Worm (Caenorhabditis elegans) whole organism, young adult: ENCODE results near the gene nrps-1.

Experiments
- F10E7.11 ChIP-seq: sonication (generic microtip); optimal IDR thresholded peaks from 2 replicates; lab custom pipeline; 2017; ENCODE audit warnings: mild to moderate bottlenecking, missing genetic modification characterization, moderate library complexity, missing compliant biosample characterization
- F23B12.7 ChIP-seq: sonication (generic microtip); optimal IDR thresholded peaks from 2 replicates; lab custom pipeline; 2017; ENCODE audit warnings: missing genetic modification characterization, mild to moderate bottlenecking, missing compliant biosample characterization, antibody characterized with exemption, moderate library complexity; ENCODE audit not compliant: insufficient read depth
- F33H1.4 ChIP-seq: fragments of 200-800 bp; sonication (Bioruptor generic); IDR thresholded peaks from 2 replicates; pipeline ENCODE4 v1.3.6; 2022; ENCODE audit warnings: missing genetic modification reagents, missing genetic modification characterization, missing compliant biosample characterization
- ZK185.1 ChIP-seq: sonication (generic microtip); optimal IDR thresholded peaks from 2 replicates; lab custom pipeline; 2016; ENCODE audit warnings: mild to moderate bottlenecking, missing genetic modification characterization, missing compliant biosample characterization; ENCODE audit not compliant: poor library complexity, severe bottlenecking
- akir-1 ChIP-seq: fragments of 200-800 bp; sonication (Bioruptor generic); optimal IDR thresholded peaks from 2 replicates; lab custom pipeline; 2018; ENCODE audit warnings: mild to moderate bottlenecking, missing genetic modification characterization, moderate library complexity, missing compliant biosample characterization
- ama-1 ChIP-seq, 3 experiments: fragments of 150-350 bp in 1 of 3; sonication (generic microtip) in 2 of 3; optimal IDR thresholded peaks; 2 replicates each; lab custom pipeline; 2014 to 2018; ENCODE audit warnings: missing biosample characterization in 2 of 3, missing genetic modification characterization in 2 of 3, missing genetic modification reagents in 2 of 3
- atf-7 ChIP-seq: sonication (generic microtip); optimal IDR thresholded peaks from 2 replicates; lab custom pipeline; 2017; ENCODE audit warnings: mild to moderate bottlenecking, missing genetic modification characterization, missing compliant biosample characterization
- cebp-1 ChIP-seq, 2 experiments: fragments of 200-800 bp in 1 of 2; sonication (Bioruptor generic) in 1 of 2; sonication (generic microtip) in 1 of 2; IDR thresholded peaks in 1 of 2; optimal IDR thresholded peaks in 1 of 2; 2 replicates each; pipeline versions ENCODE4 v1.3.6 to Lab custom; 2017 to 2022; ENCODE audit warnings: missing compliant biosample characterization in 2 of 2, missing genetic modification characterization in 2 of 2, mild to moderate bottlenecking in 1 of 2, missing genetic modification reagents in 1 of 2, moderate library complexity in 1 of 2
- ceh-100 ChIP-seq: fragments of 200-800 bp; sonication (Bioruptor generic); IDR thresholded peaks from 2 replicates; pipeline ENCODE4 v1.3.6; 2022; ENCODE audit warnings: missing genetic modification reagents, missing genetic modification characterization, missing compliant biosample characterization
- ceh-58 ChIP-seq: fragments of 200-800 bp; sonication (Bioruptor generic); IDR thresholded peaks from 2 replicates; pipeline ENCODE4 v1.3.6; 2022; ENCODE audit warnings: missing genetic modification characterization, missing compliant biosample characterization
- ceh-79 ChIP-seq: sonication (generic microtip); optimal IDR thresholded peaks from 2 replicates; lab custom pipeline; 2017; ENCODE audit warnings: mild to moderate bottlenecking, missing genetic modification characterization, missing compliant biosample characterization
- die-1 ChIP-seq: sonication (generic microtip); optimal IDR thresholded peaks from 2 replicates; lab custom pipeline; 2016; ENCODE audit warnings: missing genotype, mild to moderate bottlenecking, missing genetic modification characterization, missing compliant biosample characterization
- dpl-1 ChIP-seq: fragments of 150-350 bp; optimal IDR thresholded peaks from 2 replicates; lab custom pipeline; 2014; ENCODE audit warnings: missing biosample characterization, missing genetic modification reagents, missing genetic modification characterization
- efl-1 ChIP-seq: fragments of 150-350 bp; optimal IDR thresholded peaks from 2 replicates; lab custom pipeline; 2014; ENCODE audit warnings: missing biosample characterization, missing genetic modification reagents, missing genetic modification characterization
- ets-4 ChIP-seq: fragments of 200-800 bp; sonication (Bioruptor generic); optimal IDR thresholded peaks from 2 replicates; lab custom pipeline; 2018; ENCODE audit warnings: mild to moderate bottlenecking, missing genetic modification characterization, missing compliant biosample characterization
- gei-17 ChIP-seq: fragments of 200-800 bp; sonication (Bioruptor generic); optimal IDR thresholded peaks from 2 replicates; lab custom pipeline; 2018; ENCODE audit warnings: mild to moderate bottlenecking, missing genetic modification characterization, missing compliant biosample characterization
- hrde-1 ChIP-seq: sonication (generic microtip); optimal IDR thresholded peaks from 2 replicates; lab custom pipeline; 2016; ENCODE audit warnings: missing genetic modification characterization, mild to moderate bottlenecking, missing compliant biosample characterization, moderate library complexity, missing genotype, missing genetic modification reagents, borderline replicate concordance
- mcd-1 ChIP-seq: fragments of 200-800 bp; sonication (Bioruptor generic); IDR thresholded peaks from 2 replicates; pipeline ENCODE4 v1.3.6; 2022; ENCODE audit warnings: missing genetic modification reagents, missing genetic modification characterization, missing compliant biosample characterization
- mes-4 ChIP-seq: sonication (generic microtip); optimal IDR thresholded peaks from 2 replicates; lab custom pipeline; 2016; ENCODE audit warnings: missing genotype, missing genetic modification characterization, missing compliant biosample characterization
- nfyb-1 ChIP-seq: fragments of 200-800 bp; sonication (Bioruptor generic); IDR thresholded peaks from 2 replicates; pipeline ENCODE4 v1.3.6; 2022; ENCODE audit warnings: missing genetic modification reagents, missing genetic modification characterization, missing compliant biosample characterization
- nhr-27 ChIP-seq: fragments of 200-800 bp; sonication (Bioruptor generic); optimal IDR thresholded peaks from 2 replicates; lab custom pipeline; 2018; ENCODE audit warnings: mild to moderate bottlenecking, missing genetic modification characterization, moderate library complexity, missing compliant biosample characterization
- rcor-1 ChIP-seq: fragments of 200-800 bp; sonication (Bioruptor generic); IDR thresholded peaks from 2 replicates; pipeline ENCODE4 v1.3.6; 2022; ENCODE audit warnings: missing genetic modification reagents, missing genetic modification characterization, missing compliant biosample characterization
- sdz-38 ChIP-seq: sonication (generic microtip); optimal IDR thresholded peaks from 2 replicates; lab custom pipeline; 2016; ENCODE audit warnings: missing genotype, missing genetic modification characterization, missing compliant biosample characterization
- snpc-1.3 ChIP-seq: sonication (generic microtip); optimal IDR thresholded peaks from 2 replicates; lab custom pipeline; 2017; ENCODE audit warnings: missing genetic modification characterization, mild to moderate bottlenecking, missing compliant biosample characterization, antibody characterized with exemption, moderate library complexity, missing genotype, missing genetic modification reagents; ENCODE audit not compliant: insufficient read depth
- snpc-3.4 ChIP-seq: sonication (generic microtip); optimal IDR thresholded peaks from 2 replicates; lab custom pipeline; 2017; ENCODE audit warnings: missing genetic modification characterization, mild to moderate bottlenecking, missing compliant biosample characterization, antibody characterized with exemption, moderate library complexity, missing genotype, missing genetic modification reagents
- tbp1 ChIP-seq: fragments of 200-800 bp; sonication (Bioruptor generic); optimal IDR thresholded peaks from 2 replicates; lab custom pipeline; 2018; ENCODE audit warnings: mild to moderate bottlenecking, missing genetic modification characterization, missing compliant biosample characterization
- zfh-2 ChIP-seq: fragments of 200-800 bp; sonication (Bioruptor generic); conservative IDR thresholded peaks from 2 replicates; pipeline ENCODE4 v1.3.6; 2022; ENCODE audit warnings: missing genetic modification reagents, missing genetic modification characterization, missing compliant biosample characterization
- ztf-28 ChIP-seq: fragments of 200-800 bp; sonication (Bioruptor generic); IDR thresholded peaks from 2 replicates; pipeline ENCODE4 v1.3.6; 2022; ENCODE audit warnings: missing genetic modification reagents, missing genetic modification characterization, missing compliant biosample characterization

The nrps-1 gene

ce11 chrIII:11581372-11581771 is 46.9 kb downstream of the nrps-1 start, which contains the start of the genes Y66D12A.6 and ceh-92 (continued):
- TF ChIP-seq F23B12.7 (tag; lab: Kevin White, UChicago): peak; percentile 5
- no peak for TF ChIP-seq mes-4 (tag; lab: Kevin White, UChicago)
- TF ChIP-seq snpc-3.4 (tag; lab: Kevin White, UChicago): peak; percentile 1
- TF ChIP-seq efl-1 (GFP tag; lab: Kevin White, UChicago): peak; percentile 50
- TF ChIP-seq mcd-1 (GFP tag; lab: Robert Waterston, UW): peak; percentile 49; the same call in 1 of the 2 replicates
- no peak for TF ChIP-seq ceh-79 (tag; lab: Kevin White, UChicago)
- TF ChIP-seq dpl-1 (GFP tag; lab: Kevin White, UChicago): peak; percentile 25
- TF ChIP-seq, all 124 proteins: peak for 16

- TF ChIP-seq nfyb-1 (GFP tag; lab: Robert Waterston, UW): peak; percentile 64; the same call in 1 of the 2 replicates
- TF ChIP-seq hrde-1 (tag; lab: Kevin White, UChicago): no peak
Observed at ce11 chrIII:11582569-11582968, 48.1 kb downstream of the nrps-1 start.

ce11 chrIII:11588911-11589310 is 54.4 kb downstream of the nrps-1 start, which contains the start of gene Y66D12A.3:
Y66D12A.3 (plus strand) TSS chrIII:11589211.
- TF ChIP-seq die-1 (tag; lab: Kevin White, UChicago) (no peak), cebp-1 (GFP tag; IDR thresholded peaks at IDR 0.05; lab: Robert Waterston, UW) (no peak), cebp-1 (tag; optimal IDR thresholded peaks at IDR 0.05; lab: Kevin White, UChicago) (no peak), atf-7 (tag; lab: Kevin White, UChicago) (no peak), sdz-38 (tag; lab: Kevin White, UChicago) (no peak), ZK185.1 (tag; lab: Kevin White, UChicago) (no peak), efl-1 (GFP tag; lab: Kevin White, UChicago) (no peak), nfyb-1 (GFP tag; lab: Robert Waterston, UW) (no peak), ztf-28 (GFP tag; lab: Robert Waterston, UW) (no peak), ets-4 (GFP tag; lab: Kevin White, UChicago) (no peak), snpc-1.3 (tag; lab: Kevin White, UChicago) (no peak), mes-4 (tag; lab: Kevin White, UChicago) (no peak), gei-17 (GFP tag; lab: Kevin White, UChicago) (no peak), akir-1 (GFP tag; lab: Kevin White, UChicago) (no peak), ceh-58 (GFP tag; lab: Robert Waterston, UW) (no peak), F33H1.4 (GFP tag; lab: Robert Waterston, UW) (no peak), zfh-2 (GFP tag; lab: Robert Waterston, UW) (no peak), F10E7.11 (tag; lab: Kevin White, UChicago) (no peak), tbp1 (GFP tag; lab: Kevin White, UChicago) (no peak)

- no peak for TF ChIP-seq rcor-1
Observed at ce11 chrIII:11589311-11589710, 54.8 kb downstream of the nrps-1 start.

ce11 chrIII:11590255-11590654 is 55.8 kb downstream of the nrps-1 start:
- no peak for TF ChIP-seq nhr-27 (tag; lab: Kevin White, UChicago)
- TF ChIP-seq ets-4 (GFP tag; lab: Kevin White, UChicago): no peak
- TF ChIP-seq ceh-100: peak; percentile 85
- peak; percentile 72 for TF ChIP-seq mcd-1 (GFP tag; lab: Robert Waterston, UW)
- TF ChIP-seq ama-1 (optimal IDR thresholded peaks at IDR 0.05; lab: Kevin White, UChicago): no peak
- TF ChIP-seq ama-1 (GFP tag; optimal IDR thresholded peaks at IDR 0.05; lab: Kevin White, UChicago): no peak
